Worm (Caenorhabditis elegans): ENCODE measurements around the gene M57.2.

The M57.2 gene

DNA sequence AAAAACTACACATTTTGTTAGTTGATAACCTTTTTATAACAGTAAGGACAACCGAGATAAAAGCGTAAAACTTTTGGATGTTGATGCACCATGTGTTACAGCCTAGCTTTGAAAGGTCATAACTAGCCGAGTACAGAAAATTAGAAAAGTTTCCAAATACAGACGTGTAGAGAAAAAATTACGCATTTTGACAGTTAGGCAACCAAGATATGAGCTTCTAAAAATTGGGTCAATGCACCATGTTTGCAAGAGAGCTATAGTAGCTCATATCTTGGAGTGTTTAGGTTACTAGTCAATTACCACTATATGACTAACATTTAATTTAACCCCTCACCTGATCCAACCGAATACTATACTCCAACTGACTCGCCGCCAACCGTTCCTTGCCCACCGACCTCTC, 25.8 kb downstream of the M57.2 start:
- TF ChIP-seq ceh-39 (tag; optimal IDR thresholded peaks at IDR 0.05) (no peak), blmp-1 (tag; optimal IDR thresholded peaks at IDR 0.05) (no peak), pha-4 (tag; optimal IDR thresholded peaks at IDR 0.05) (no peak), flh-1 (GFP tag; optimal IDR thresholded peaks at IDR 0.05) (no peak), snpc-4 (tag; optimal IDR thresholded peaks at IDR 0.05) (no peak), nhr-2 (tag; optimal IDR thresholded peaks at IDR 0.05) (no peak), unc-62 (GFP tag; optimal IDR thresholded peaks at IDR 0.05) (no peak), nhr-12 (tag; optimal IDR thresholded peaks at IDR 0.05) (no peak), mab-5 (tag; optimal IDR thresholded peaks at IDR 0.05) (no peak), unc-120 (tag; optimal IDR thresholded peaks at IDR 0.05; ENCODE audit: poor library complexity, severe bottlenecking) (no peak), M03D4.4 (tag; optimal IDR thresholded peaks at IDR 0.05) (no peak), sem-2 (GFP tag; optimal IDR thresholded peaks at IDR 0.05) (no peak), mls-2 (tag; optimal IDR thresholded peaks at IDR 0.05) (no peak), nhr-76 (tag; optimal IDR thresholded peaks at IDR 0.05) (no peak), drap-1 (GFP tag; optimal IDR thresholded peaks at IDR 0.05) (no peak), ceh-83 (GFP tag; optimal IDR thresholded peaks at IDR 0.05) (no peak), ces-1 (GFP tag; optimal IDR thresholded peaks at IDR 0.05) (no peak), tbx-8 (GFP tag; optimal IDR thresholded peaks at IDR 0.05) (no peak), elt-3 (tag; optimal IDR thresholded peaks at IDR 0.05) (no peak), nhr-28 (tag; optimal IDR thresholded peaks at IDR 0.05) (no peak)

DNA sequence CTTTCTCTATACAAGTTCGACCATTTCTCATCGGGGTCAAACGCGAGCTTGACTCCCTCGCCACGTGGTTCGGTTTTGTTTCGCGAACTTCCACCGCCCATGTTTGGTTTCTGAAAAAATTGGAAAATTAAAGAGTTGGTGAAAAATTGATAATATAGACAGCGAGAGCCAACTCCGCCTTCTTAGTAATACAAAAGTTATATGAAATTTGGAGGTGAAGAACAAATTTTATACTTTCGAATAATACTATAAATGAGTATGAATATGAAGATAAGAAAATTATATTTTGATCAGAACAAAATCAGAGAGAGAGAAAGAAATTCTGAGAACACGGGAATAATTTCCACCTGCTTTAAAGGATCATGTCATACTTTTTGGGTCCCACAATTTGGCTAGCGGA, 30.2 kb downstream of the M57.2 start, which contains the start of gene osm-9:
TSS of gene osm-9 (minus strand) at position 101 of the 400 bp plus-strand sequence.
- no peak for TF ChIP-seq unc-39 (tag; optimal IDR thresholded peaks at IDR 0.05)
- TF ChIP-seq cnd-1 (tag; optimal IDR thresholded peaks at IDR 0.05) = no peak
- TF ChIP-seq snpc-4 (tag; optimal IDR thresholded peaks at IDR 0.05) = no peak
- TF ChIP-seq ceh-83 (GFP tag; optimal IDR thresholded peaks at IDR 0.05) = no peak
- no peak for TF ChIP-seq sptf-1 (tag; optimal IDR thresholded peaks at IDR 0.05)
- no peak for TF ChIP-seq mep-1 (tag; optimal IDR thresholded peaks at IDR 0.05)
- TF ChIP-seq M03D4.4 (tag; optimal IDR thresholded peaks at IDR 0.05) = no peak
- no peak for TF ChIP-seq ces-1 (GFP tag; optimal IDR thresholded peaks at IDR 0.05)
- no peak for TF ChIP-seq elt-3 (tag; optimal IDR thresholded peaks at IDR 0.05)
- no peak for TF ChIP-seq unc-62 (GFP tag; optimal IDR thresholded peaks at IDR 0.05)
- no peak for TF ChIP-seq zip-8 (tag; optimal IDR thresholded peaks at IDR 0.05)
- no peak for TF ChIP-seq tbx-8 (GFP tag; optimal IDR thresholded peaks at IDR 0.05)
- TF ChIP-seq ztf-11 (tag; optimal IDR thresholded peaks at IDR 0.05) = no peak
- no peak for TF ChIP-seq ham-2 (GFP tag; optimal IDR thresholded peaks at IDR 0.05)
- no peak for TF ChIP-seq unc-120 (tag; optimal IDR thresholded peaks at IDR 0.05; ENCODE audit: poor library complexity, severe bottlenecking)
- no peak for TF ChIP-seq mab-5 (tag; optimal IDR thresholded peaks at IDR 0.05)
- no peak for TF ChIP-seq lin-13 (tag; optimal IDR thresholded peaks at IDR 0.05)
- TF ChIP-seq ceh-43 (GFP tag; optimal IDR thresholded peaks at IDR 0.05) = no peak
- TF ChIP-seq nhr-76 (tag; optimal IDR thresholded peaks at IDR 0.05) = no peak
- TF ChIP-seq nhr-2 (tag; optimal IDR thresholded peaks at IDR 0.05) = no peak

DNA sequence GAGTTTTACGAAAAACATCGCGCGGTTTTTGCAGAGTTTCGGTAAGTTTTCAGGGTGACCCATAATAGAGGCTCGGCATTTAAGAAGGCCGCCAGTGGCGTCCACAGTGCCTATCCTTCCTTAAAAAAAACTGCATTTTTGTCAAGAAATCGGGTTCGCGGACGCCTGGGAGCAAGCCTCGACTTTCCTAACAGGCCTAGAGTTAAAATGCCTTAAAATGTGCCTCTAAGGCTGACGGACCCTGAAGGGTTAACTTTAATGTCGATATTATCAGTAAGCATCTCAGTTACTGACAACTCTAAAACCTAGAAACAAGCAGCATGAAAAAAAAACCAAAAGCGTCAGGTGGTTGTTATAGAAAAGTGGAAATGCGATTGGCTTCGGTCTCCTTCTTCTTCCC, 32.0 kb downstream of the M57.2 start:
- TF ChIP-seq unc-62 (GFP tag; optimal IDR thresholded peaks at IDR 0.05) (no peak), bed-3 (GFP tag; optimal IDR thresholded peaks at IDR 0.05) (no peak), flh-1 (GFP tag; optimal IDR thresholded peaks at IDR 0.05) (no peak)

DNA sequence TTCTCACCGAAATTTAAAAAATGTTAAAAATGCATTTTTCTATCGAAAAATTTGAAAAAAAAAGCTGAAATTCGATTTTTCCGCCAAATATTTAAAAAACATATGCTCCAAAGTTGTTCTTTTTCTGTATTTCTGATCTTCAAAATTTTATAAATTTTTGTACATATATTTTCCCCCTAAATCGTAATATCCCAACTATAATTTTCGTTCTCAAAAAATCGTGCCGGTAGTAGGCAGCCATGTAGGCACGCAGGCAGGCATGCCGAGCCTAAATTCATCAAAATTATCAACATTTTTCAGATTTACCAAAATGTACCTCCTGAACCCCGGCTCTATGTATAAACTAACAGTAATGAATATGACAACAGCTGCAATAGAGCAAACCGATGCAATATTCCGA, 37.7 kb downstream of the M57.2 start, which contains the start of gene sre-5:
TSS of gene sre-5 (plus strand) at position 301 of the 400 bp plus-strand sequence.
- TF ChIP-seq nhr-237 (tag; optimal IDR thresholded peaks at IDR 0.05) = no peak
- no peak for TF ChIP-seq lin-13 (tag; optimal IDR thresholded peaks at IDR 0.05)
- TF ChIP-seq lin-32 (GFP tag; optimal IDR thresholded peaks at IDR 0.05) = no peak
- TF ChIP-seq ces-1 (GFP tag; optimal IDR thresholded peaks at IDR 0.05) = no peak
- TF ChIP-seq M03D4.4 (tag; optimal IDR thresholded peaks at IDR 0.05) = no peak
- no peak for TF ChIP-seq cnd-1 (tag; optimal IDR thresholded peaks at IDR 0.05)
- TF ChIP-seq mls-2 (tag; optimal IDR thresholded peaks at IDR 0.05) = no peak
- no peak for TF ChIP-seq sem-2 (GFP tag; optimal IDR thresholded peaks at IDR 0.05)

DNA sequence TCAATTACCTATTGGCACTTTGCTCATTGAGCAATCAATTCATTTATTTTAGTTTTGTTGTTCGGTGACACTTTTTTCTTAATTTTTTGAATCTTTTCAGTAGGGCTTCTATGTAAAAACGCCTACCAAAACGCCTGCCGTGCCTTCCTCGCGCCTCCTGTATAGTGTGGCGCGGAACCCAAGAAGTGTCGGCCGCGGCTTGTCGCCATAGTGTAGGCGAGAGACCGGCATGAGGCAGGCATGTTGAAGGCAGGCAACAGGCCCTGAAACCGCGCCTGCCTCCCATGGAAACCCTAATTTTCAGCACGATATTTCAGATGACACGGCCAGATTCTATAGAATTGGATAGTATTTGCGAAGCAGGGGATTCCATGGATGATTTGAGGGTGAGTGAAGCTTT, 41.5 kb downstream of the M57.2 start, which contains the start of gene otpl-1:
TSS of gene otpl-1 (plus strand) at position 372 of the 400 bp plus-strand sequence.
- no peak for TF ChIP-seq pha-4 (tag; optimal IDR thresholded peaks at IDR 0.05)
- TF ChIP-seq ces-1 (GFP tag; optimal IDR thresholded peaks at IDR 0.05) = no peak
- TF ChIP-seq elt-3 (tag; optimal IDR thresholded peaks at IDR 0.05) = no peak
- no peak for TF ChIP-seq nhr-2 (tag; optimal IDR thresholded peaks at IDR 0.05)
- TF ChIP-seq lin-32 (GFP tag; optimal IDR thresholded peaks at IDR 0.05) = no peak
- no peak for TF ChIP-seq nhr-28 (tag; optimal IDR thresholded peaks at IDR 0.05)
- TF ChIP-seq zip-8 (tag; optimal IDR thresholded peaks at IDR 0.05) = no peak
- TF ChIP-seq sptf-1 (tag; optimal IDR thresholded peaks at IDR 0.05) = no peak
- no peak for TF ChIP-seq bed-3 (GFP tag; optimal IDR thresholded peaks at IDR 0.05)
- TF ChIP-seq lin-13 (tag; optimal IDR thresholded peaks at IDR 0.05) = no peak
- no peak for TF ChIP-seq ztf-11 (tag; optimal IDR thresholded peaks at IDR 0.05)
- TF ChIP-seq nhr-76 (tag; optimal IDR thresholded peaks at IDR 0.05) = no peak
- no peak for TF ChIP-seq unc-39 (tag; optimal IDR thresholded peaks at IDR 0.05)
- TF ChIP-seq drap-1 (GFP tag; optimal IDR thresholded peaks at IDR 0.05) = no peak
- no peak for TF ChIP-seq unc-120 (tag; optimal IDR thresholded peaks at IDR 0.05; ENCODE audit: poor library complexity, severe bottlenecking)
- TF ChIP-seq blmp-1 (tag; optimal IDR thresholded peaks at IDR 0.05) = no peak

Measured in whole organism, mixed stage, embryonic.